Fruit fly (Drosophila melanogaster) whole organism, adult: ENCODE measurements around the gene Gbs-70E.

Experiments used
- CG11617 ChIP-seq: fragments of 200-800 bp; sonication (Bioruptor generic); optimal IDR thresholded peaks from 2 replicates; lab custom pipeline; 2017; ENCODE audit warnings: mild to moderate bottlenecking, missing biosample characterization, missing genetic modification reagents, missing genetic modification characterization
- CG12768 ChIP-seq: fragments of 200-800 bp; sonication (Bioruptor generic); optimal IDR thresholded peaks from 2 replicates; lab custom pipeline; 2017; ENCODE audit warnings: missing biosample characterization, missing genetic modification characterization, mild to moderate bottlenecking, moderate library complexity, missing genetic modification reagents
- CG14711 ChIP-seq: fragments of 200-800 bp; sonication (Bioruptor generic); optimal IDR thresholded peaks from 2 replicates; lab custom pipeline; 2018; ENCODE audit warnings: missing biosample characterization, mild to moderate bottlenecking, missing genetic modification characterization, moderate library complexity
- CG1620 ChIP-seq: fragments of 200-800 bp; sonication (Bioruptor generic); optimal IDR thresholded peaks from 2 replicates; lab custom pipeline; 2016; ENCODE audit warnings: missing biosample characterization, missing genetic modification characterization
- CG33017 ChIP-seq: fragments of 200-800 bp; sonication (Bioruptor generic); optimal IDR thresholded peaks from 2 replicates; lab custom pipeline; 2018; ENCODE audit warnings: missing biosample characterization, mild to moderate bottlenecking, missing genetic modification characterization, moderate library complexity
- CG5204 ChIP-seq: fragments of 200-800 bp; sonication (Bioruptor generic); optimal IDR thresholded peaks from 2 replicates; lab custom pipeline; 2016; ENCODE audit warnings: missing biosample characterization, missing genetic modification characterization
- CG7045 ChIP-seq: fragments of 200-800 bp; sonication (Bioruptor generic); optimal IDR thresholded peaks from 2 replicates; lab custom pipeline; 2017; ENCODE audit warnings: missing biosample characterization, mild to moderate bottlenecking, missing genetic modification characterization
- CG7101 ChIP-seq: fragments of 200-800 bp; sonication (Bioruptor generic); optimal IDR thresholded peaks from 2 replicates; lab custom pipeline; 2018; ENCODE audit warnings: missing biosample characterization, mild to moderate bottlenecking, missing genetic modification characterization, moderate library complexity
- Clk ChIP-seq: fragments of 200-800 bp; sonication (Bioruptor generic); optimal IDR thresholded peaks from 2 replicates; lab custom pipeline; 2017; ENCODE audit warnings: missing biosample characterization, missing genetic modification characterization
- Crg-1 ChIP-seq: fragments of 200-800 bp; sonication (Bioruptor generic); optimal IDR thresholded peaks from 2 replicates; lab custom pipeline; 2016; ENCODE audit warnings: missing biosample characterization, missing genetic modification characterization
- Hr96 ChIP-seq: fragments of 200-800 bp; sonication (Bioruptor generic); optimal IDR thresholded peaks from 2 replicates; lab custom pipeline; 2016; ENCODE audit warnings: missing biosample characterization, missing genetic modification characterization
- Mnt ChIP-seq: fragments of 200-800 bp; sonication (Bioruptor generic); optimal IDR thresholded peaks from 2 replicates; lab custom pipeline; 2016; ENCODE audit warnings: missing biosample characterization, mild to moderate bottlenecking, missing genetic modification characterization
- bab1 ChIP-seq: fragments of 200-800 bp; sonication (Bioruptor generic); optimal IDR thresholded peaks from 3 replicates; lab custom pipeline; 2019; ENCODE audit warnings: missing biosample characterization, mild to moderate bottlenecking, missing genetic modification characterization, moderate library complexity
- cic ChIP-seq: fragments of 200-800 bp; sonication (Bioruptor generic); optimal IDR thresholded peaks from 2 replicates; lab custom pipeline; 2017; ENCODE audit warnings: missing biosample characterization, mild to moderate bottlenecking, missing genetic modification characterization, moderate library complexity
- cnc ChIP-seq, 2 experiments: fragments of >200 bp; optimal IDR thresholded peaks; 2 replicates each; lab custom pipeline; 2017
- kay ChIP-seq: fragments of 200-800 bp; sonication (Bioruptor generic); peaks from one replicate; lab custom pipeline; 2016; ENCODE audit warnings: missing biosample characterization, missing genetic modification characterization, borderline replicate concordance
- ovo ChIP-seq: fragments of 200-800 bp; sonication (Bioruptor generic); optimal IDR thresholded peaks from 2 replicates; lab custom pipeline; 2016; ENCODE audit warnings: missing biosample characterization, missing genetic modification characterization
- pad ChIP-seq: fragments of 200-800 bp; sonication (Bioruptor generic); optimal IDR thresholded peaks from 3 replicates; lab custom pipeline; 2017; ENCODE audit warnings: missing biosample characterization, missing genetic modification characterization, mild to moderate bottlenecking, moderate library complexity, missing genetic modification reagents
- tj ChIP-seq: fragments of 200-800 bp; sonication (Bioruptor generic); optimal IDR thresholded peaks from 3 replicates; lab custom pipeline; 2017; ENCODE audit warnings: missing biosample characterization, mild to moderate bottlenecking, missing genetic modification characterization, moderate library complexity
- toe ChIP-seq: fragments of 200-800 bp; sonication (Bioruptor generic); optimal IDR thresholded peaks from 2 replicates; lab custom pipeline; 2016; ENCODE audit warnings: missing biosample characterization, missing genetic modification characterization

The Gbs-70E gene

dm6 chr3L:14558947-14559509 lies 8.3 kb upstream of the Gbs-70E start:
- peak; percentile 64 for TF ChIP-seq tj (GFP tag; lab: Kevin White, UChicago)
- TF ChIP-seq Hr96 (GFP tag; lab: Kevin White, UChicago), result no peak
- TF ChIP-seq kay (GFP tag; lab: Kevin White, UChicago), result peak; percentile 42
- peak; percentile 82 for TF ChIP-seq cic (GFP tag; lab: Kevin White, UChicago)
- TF ChIP-seq Mnt, result no peak
- TF ChIP-seq CG11617, result no peak
- no peak for TF ChIP-seq CG7045 (GFP tag; lab: Kevin White, UChicago)

dm6 chr3L:14558018-14558417 lies 7.2 kb upstream of the Gbs-70E start:
- no peak for TF ChIP-seq Hr96 (GFP tag; lab: Kevin White, UChicago)
- TF ChIP-seq CG7045 (GFP tag; lab: Kevin White, UChicago), result no peak
- no peak for TF ChIP-seq CG5204 (GFP tag; lab: Kevin White, UChicago)
- TF ChIP-seq CG12768 (GFP tag; lab: Kevin White, UChicago), result no peak
- no peak for TF ChIP-seq Crg-1

- peak; percentile 38 for TF ChIP-seq CG14711
- no peak for TF ChIP-seq pad (GFP tag; lab: Kevin White, UChicago)
- peak; percentile 73 for TF ChIP-seq cic (GFP tag; lab: Kevin White, UChicago)
- peak; percentile 77 for TF ChIP-seq CG33017 (tag; lab: Kevin White, UChicago)
- peak; percentile 57 for TF ChIP-seq CG7101 (tag; lab: Kevin White, UChicago)
- TF ChIP-seq kay (GFP tag; lab: Kevin White, UChicago), result peak; percentile 88
Measured at dm6 chr3L:14556774-14557741, 6.3 kb upstream of the Gbs-70E start.

dm6 chr3L:14556177-14556576 lies 5.4 kb upstream of the Gbs-70E start:
- TF ChIP-seq Clk (GFP tag; lab: Kevin White, UChicago), result no peak
- no peak for TF ChIP-seq ovo
- peak; percentile 23 for TF ChIP-seq tj (GFP tag; lab: Kevin White, UChicago)

- TF ChIP-seq CG7101 (tag; lab: Kevin White, UChicago) (peak; percentile 18), cic (GFP tag; lab: Kevin White, UChicago) (peak; percentile 86), kay (GFP tag; lab: Kevin White, UChicago) (no peak), CG7045 (GFP tag; lab: Kevin White, UChicago) (peak; percentile 27), ovo (no peak), bab1 (peak; percentile 3), toe (GFP tag; lab: Kevin White, UChicago) (no peak), Hr96 (GFP tag; lab: Kevin White, UChicago) (peak; percentile 26), CG14711 (peak; percentile 17), Clk (GFP tag; lab: Kevin White, UChicago) (no peak), Crg-1 (peak; percentile 59), CG12768 (GFP tag; lab: Kevin White, UChicago) (no peak), CG5204 (GFP tag; lab: Kevin White, UChicago) (no peak), CG11617 (peak; percentile 0), CG33017 (tag; lab: Kevin White, UChicago) (no peak), Mnt (peak; percentile 48), tj (GFP tag; lab: Kevin White, UChicago) (peak; percentile 12)
Measured at dm6 chr3L:14555052-14555451, 4.3 kb upstream of the Gbs-70E start.

dm6 chr3L:14553891-14554303 lies 3.1 kb upstream of the Gbs-70E start:
- TF ChIP-seq CG7101 (tag; lab: Kevin White, UChicago) (no peak), pad (GFP tag; lab: Kevin White, UChicago) (no peak), toe (GFP tag; lab: Kevin White, UChicago) (no peak), ovo (no peak), CG14711 (no peak), CG12768 (GFP tag; lab: Kevin White, UChicago) (no peak), CG11617 (no peak), cic (GFP tag; lab: Kevin White, UChicago) (no peak)

dm6 chr3L:14552925-14553239 lies 2.1 kb upstream of the Gbs-70E start:
- TF ChIP-seq Mnt (no peak), CG5204 (GFP tag; lab: Kevin White, UChicago) (no peak), CG12768 (GFP tag; lab: Kevin White, UChicago) (no peak), CG1620 (GFP tag; lab: Kevin White, UChicago) (no peak), ovo (no peak), Clk (GFP tag; lab: Kevin White, UChicago) (no peak), cnc (optimal IDR thresholded peaks at IDR 0.05; lab: Kevin White, UChicago) (no peak), Crg-1 (no peak), toe (GFP tag; lab: Kevin White, UChicago) (no peak), kay (GFP tag; lab: Kevin White, UChicago) (no peak), CG33017 (tag; lab: Kevin White, UChicago) (no peak), bab1 (no peak), Hr96 (GFP tag; lab: Kevin White, UChicago) (no peak)
